Worm (Caenorhabditis elegans) whole organism, mixed stage, embryonic: ENCODE measurements around the gene vmo-1.

Experiments used
- elt-1 ChIP-seq: sonication (generic microtip); optimal IDR thresholded peaks from 2 replicates; lab custom pipeline; 2017; ENCODE audit warnings: missing genetic modification characterization, mild to moderate bottlenecking, missing compliant biosample characterization, antibody characterized with exemption, moderate library complexity, borderline replicate concordance; ENCODE audit not compliant: insufficient read depth
- elt-3 ChIP-seq: fragments of 150-350 bp; optimal IDR thresholded peaks from 2 replicates; lab custom pipeline; 2014; ENCODE audit warnings: missing biosample characterization, missing genetic modification characterization
- flh-1 ChIP-seq: fragments of 200-800 bp; sonication (Bioruptor generic); optimal IDR thresholded peaks from 2 replicates; lab custom pipeline; 2018; ENCODE audit warnings: mild to moderate bottlenecking, missing genetic modification characterization, moderate library complexity, missing compliant biosample characterization
- ham-2 ChIP-seq: fragments of 200-800 bp; sonication (Bioruptor generic); optimal IDR thresholded peaks from 2 replicates; lab custom pipeline; 2018; ENCODE audit warnings: mild to moderate bottlenecking, missing genetic modification characterization, missing compliant biosample characterization
- lin-13 ChIP-seq: fragments of 150-350 bp; optimal IDR thresholded peaks from 2 replicates; lab custom pipeline; 2014; ENCODE audit warnings: missing biosample characterization, missing genetic modification characterization
- lin-32 ChIP-seq: fragments of 200-800 bp; sonication (Bioruptor generic); optimal IDR thresholded peaks from 2 replicates; lab custom pipeline; 2018; ENCODE audit warnings: mild to moderate bottlenecking, missing genetic modification characterization, missing compliant biosample characterization
- lsy-2 ChIP-seq: fragments of 150-350 bp; optimal IDR thresholded peaks from 2 replicates; lab custom pipeline; 2014; ENCODE audit warnings: missing biosample characterization, missing genetic modification characterization
- mep-1 ChIP-seq: fragments of 150-350 bp; optimal IDR thresholded peaks from 2 replicates; lab custom pipeline; 2017; ENCODE audit warnings: missing biosample characterization, missing genetic modification reagents, missing genetic modification characterization, inconsistent platforms
- nhr-12 ChIP-seq: fragments of 150-350 bp; optimal IDR thresholded peaks from 2 replicates; lab custom pipeline; 2014; ENCODE audit warnings: missing biosample characterization, missing genetic modification characterization
- nhr-237 ChIP-seq: fragments of 150-350 bp; optimal IDR thresholded peaks from 2 replicates; lab custom pipeline; 2014; ENCODE audit warnings: missing biosample characterization, missing genetic modification characterization
- snpc-4 ChIP-seq: fragments of 150-350 bp; optimal IDR thresholded peaks from 2 replicates; lab custom pipeline; 2014; ENCODE audit warnings: missing biosample characterization, missing genetic modification characterization
- unc-62 ChIP-seq: fragments of 150-350 bp; optimal IDR thresholded peaks from 2 replicates; lab custom pipeline; 2014; ENCODE audit warnings: missing biosample characterization, missing genetic modification reagents, missing genetic modification characterization
- ztf-11 ChIP-seq: fragments of 150-350 bp; optimal IDR thresholded peaks from 2 replicates; lab custom pipeline; 2014; ENCODE audit warnings: missing biosample characterization, missing genetic modification characterization

DNA sequence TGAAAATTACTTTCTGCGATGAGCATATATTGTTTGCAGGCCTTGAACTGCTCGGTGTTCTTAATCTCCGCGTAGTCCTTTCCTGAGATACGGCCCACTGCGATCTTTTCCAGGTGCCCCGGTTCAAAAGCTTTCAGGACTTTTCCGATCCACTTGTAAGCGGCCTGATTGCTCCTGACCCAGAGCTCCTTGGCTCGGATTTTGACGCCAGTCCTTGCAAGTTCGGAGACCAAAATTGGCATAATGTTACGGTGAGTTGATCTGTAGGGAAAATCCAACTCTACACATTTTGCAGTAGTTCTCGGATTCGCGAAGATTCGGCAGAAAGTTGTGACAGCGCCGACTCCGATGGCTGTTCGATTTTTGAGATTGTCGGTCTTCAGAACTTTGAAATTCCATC is 35.9 kb downstream of the vmo-1 start:
- no peak for TF ChIP-seq nhr-237 (tag; lab: Kevin White, UChicago)
- TF ChIP-seq lsy-2, result no peak
- no peak for TF ChIP-seq unc-62 (GFP tag; lab: Kevin White, UChicago)
- no peak for TF ChIP-seq ztf-11 (tag; lab: Kevin White, UChicago)
- TF ChIP-seq nhr-12, result no peak
- no peak for TF ChIP-seq lin-13 (tag; lab: Kevin White, UChicago)
- no peak for TF ChIP-seq flh-1
- no peak for TF ChIP-seq ham-2 (GFP tag; lab: Kevin White, UChicago)
- TF ChIP-seq lin-32 (GFP tag; lab: Kevin White, UChicago), result no peak
- no peak for TF ChIP-seq elt-1 (tag; lab: Kevin White, UChicago)
- no peak for TF ChIP-seq snpc-4
- TF ChIP-seq mep-1 (tag; lab: Kevin White, UChicago), result no peak
- no peak for TF ChIP-seq elt-3 (tag; lab: Kevin White, UChicago)
